Worm (Caenorhabditis elegans) whole organism, dauer: ENCODE data around the gene Y7A5A.5.

Experiments
- unc-62 ChIP-seq: sonication (generic microtip); optimal IDR thresholded peaks from 2 replicates; lab custom pipeline; 2017; ENCODE audit warnings: missing biosample characterization, missing genetic modification reagents, missing genetic modification characterization

Gene Y7A5A.5

ce11 chrX:15771411-15771810 is 15.2 kb downstream of the Y7A5A.5 start, which contains the start of gene Y7A5A.1:
Gene Y7A5A.1, minus strand, starts transcription at chrX:15771493.
- TF ChIP-seq unc-62 (GFP tag; lab: Kevin White, UChicago): no peak

DNA sequence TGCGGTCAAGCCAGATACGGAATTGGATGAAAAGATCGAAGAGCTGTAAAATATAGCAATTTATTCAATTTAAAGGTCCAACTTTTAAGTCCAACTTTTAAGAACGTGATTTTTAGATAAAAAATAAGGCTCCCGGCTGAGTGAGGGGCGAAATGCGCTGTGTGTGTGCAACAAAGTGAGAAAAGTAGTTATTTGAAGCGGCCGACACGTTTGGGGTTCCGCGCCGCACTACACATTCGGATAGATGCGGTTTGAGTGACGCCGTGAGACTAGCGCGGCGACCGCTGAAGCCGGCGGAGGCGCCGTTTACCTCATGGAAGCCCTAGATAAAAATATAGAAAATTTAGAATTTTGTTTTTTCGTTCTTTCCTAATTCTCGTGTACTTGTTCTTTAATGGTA is 15.8 kb downstream of the Y7A5A.5 start:
- no peak for TF ChIP-seq unc-62 (GFP tag; lab: Kevin White, UChicago)

DNA sequence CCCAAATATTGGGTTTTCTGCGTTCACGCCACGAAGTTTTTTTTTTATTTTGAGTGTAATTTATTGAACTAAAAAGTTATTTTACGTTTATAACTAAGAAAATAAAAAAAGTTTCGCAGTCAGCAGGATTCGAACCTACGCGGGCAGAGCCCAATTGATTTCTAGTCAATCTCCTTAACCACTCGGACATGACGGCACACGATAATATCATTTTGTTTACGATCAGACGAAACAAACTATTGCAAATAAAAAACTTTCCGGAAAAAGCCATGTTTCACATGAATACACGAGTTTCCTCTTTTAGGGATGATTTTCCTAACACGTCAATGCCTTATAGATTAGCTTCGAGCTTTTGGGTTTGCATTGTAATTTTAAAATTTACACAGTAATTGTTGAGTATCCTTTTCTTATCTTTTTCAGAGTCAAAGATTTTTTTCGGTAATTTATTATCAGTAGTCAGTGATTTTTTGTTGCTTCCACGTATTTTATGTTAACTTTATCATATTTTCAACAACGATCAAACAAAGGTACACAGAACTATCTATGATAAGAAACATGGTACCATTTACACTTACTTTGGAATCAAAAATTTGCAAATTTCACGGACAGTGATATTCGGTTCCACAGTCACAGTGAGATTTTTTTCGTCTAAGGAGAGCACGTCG is 16.6 kb downstream of the Y7A5A.5 start:
- TF ChIP-seq unc-62 (GFP tag; lab: Kevin White, UChicago): no peak

ce11 chrX:15768532-15768931 is 18.1 kb downstream of the Y7A5A.5 start:
- no peak for TF ChIP-seq unc-62 (GFP tag; lab: Kevin White, UChicago)

ce11 chrX:15766861-15767260 is 19.8 kb downstream of the Y7A5A.5 start:
- no peak for TF ChIP-seq unc-62 (GFP tag; lab: Kevin White, UChicago)

DNA sequence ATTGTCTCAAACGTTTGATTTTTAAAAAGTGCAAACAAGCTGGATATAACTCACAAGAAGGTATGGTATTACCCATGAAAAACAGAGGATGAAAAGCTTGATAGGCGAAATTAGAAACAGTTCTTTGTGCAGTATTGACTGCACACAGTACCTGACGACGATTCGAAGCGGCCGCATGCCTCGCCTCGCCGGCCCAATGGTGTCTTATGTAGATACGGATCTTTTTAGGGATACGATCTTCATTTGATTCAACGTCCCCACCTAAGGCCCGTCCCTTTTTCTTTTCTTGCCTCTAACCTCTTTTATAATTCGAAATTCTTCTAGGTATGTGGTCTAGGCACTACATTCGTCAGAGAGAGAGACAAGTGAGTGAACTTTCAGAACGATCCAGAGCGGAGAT is 20.5 kb downstream of the Y7A5A.5 start, which contains the start of gene bus-17:
bus-17 (minus strand) TSS at position 208 of the 400 bp plus-strand sequence.
- TF ChIP-seq unc-62 (GFP tag; lab: Kevin White, UChicago): no peak

DNA sequence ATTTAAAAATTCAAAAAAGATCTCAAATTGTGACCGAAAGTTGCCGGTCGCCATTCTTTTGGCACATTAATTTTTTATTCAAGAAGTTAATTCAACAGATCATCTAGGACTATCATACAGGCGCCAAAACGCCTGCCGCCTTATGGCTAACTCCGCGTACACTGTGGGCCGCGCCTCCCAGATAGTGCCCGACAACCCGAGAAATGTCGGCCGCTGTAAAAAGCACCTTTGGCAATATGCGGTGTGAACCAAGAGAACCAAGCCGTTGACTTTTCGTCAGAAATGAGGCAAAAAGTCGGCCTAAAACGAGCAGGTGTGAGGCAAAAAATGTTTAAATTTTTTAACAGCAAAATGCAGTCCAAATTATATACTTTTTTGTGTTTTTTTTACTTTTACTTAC is 27.4 kb downstream of the Y7A5A.5 start:
- no peak for TF ChIP-seq unc-62 (GFP tag; lab: Kevin White, UChicago)

DNA sequence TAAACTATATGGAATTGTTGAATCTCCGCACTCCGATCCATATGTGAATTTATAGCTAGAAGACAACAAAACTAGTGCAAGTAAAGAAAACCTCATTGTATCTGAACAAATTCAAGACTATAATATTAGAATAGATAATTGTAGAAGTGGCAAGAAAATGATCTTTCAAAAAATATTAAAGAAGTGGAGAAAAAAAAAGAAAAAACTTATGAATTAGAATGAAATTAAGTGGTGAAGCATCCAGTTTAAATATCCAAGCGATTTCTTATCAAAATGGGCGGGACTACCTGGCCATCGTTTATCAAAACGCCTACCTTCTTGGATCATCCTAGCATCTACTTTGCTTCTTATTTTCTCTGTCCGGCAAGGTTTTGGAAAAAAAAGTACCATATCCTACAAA is 29.5 kb downstream of the Y7A5A.5 start, which contains the start of gene wrt-4:
wrt-4 (minus strand) TSS at position 101 of the 400 bp plus-strand sequence.
- no peak for TF ChIP-seq unc-62 (GFP tag; lab: Kevin White, UChicago)

DNA sequence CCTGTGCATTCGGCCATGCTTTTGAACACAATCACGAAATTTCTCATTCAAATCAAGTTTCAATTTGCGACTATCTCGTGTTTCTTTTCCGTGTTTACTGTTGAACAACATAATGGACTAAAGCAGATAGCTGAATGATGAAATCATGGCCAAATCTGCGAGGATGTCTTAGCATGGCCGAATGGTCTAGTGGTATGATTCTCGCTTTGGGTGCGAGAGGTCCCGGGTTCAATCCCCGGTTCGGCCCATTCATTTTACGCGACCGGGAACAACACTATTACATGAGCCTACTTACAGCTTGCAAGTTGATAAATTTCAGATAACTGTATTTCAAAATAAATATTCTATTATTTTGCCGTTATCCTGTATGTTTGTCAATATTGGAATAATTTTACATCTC is 35.4 kb downstream of the Y7A5A.5 start:
- TF ChIP-seq unc-62 (GFP tag; lab: Kevin White, UChicago): no peak

- TF ChIP-seq unc-62 (GFP tag; lab: Kevin White, UChicago): no peak
Observed at ce11 chrX:15747814-15748213, 38.8 kb downstream of the Y7A5A.5 start.

DNA sequence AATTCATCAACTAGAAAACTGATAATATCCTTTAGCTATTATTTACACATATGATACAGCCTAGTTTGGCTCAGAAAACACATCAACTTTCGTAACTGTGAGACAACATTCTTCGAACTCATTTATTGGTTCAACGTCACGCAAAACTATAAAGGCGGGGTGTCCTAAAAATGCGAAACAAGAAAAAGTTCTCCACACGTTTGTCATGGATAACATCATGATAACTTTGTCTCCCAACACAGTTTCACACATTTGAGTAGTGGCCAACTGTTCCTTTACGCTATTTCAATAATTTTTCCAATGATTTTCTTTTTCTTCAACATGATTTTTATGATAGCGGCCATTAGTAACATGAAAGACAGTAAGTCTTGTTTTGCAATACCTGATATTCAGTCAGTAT is 39.9 kb downstream of the Y7A5A.5 start, which contains the start of gene srxa-9:
srxa-9 (plus strand) TSS at position 301 of the 400 bp plus-strand sequence.
- no peak for TF ChIP-seq unc-62 (GFP tag; lab: Kevin White, UChicago)

DNA sequence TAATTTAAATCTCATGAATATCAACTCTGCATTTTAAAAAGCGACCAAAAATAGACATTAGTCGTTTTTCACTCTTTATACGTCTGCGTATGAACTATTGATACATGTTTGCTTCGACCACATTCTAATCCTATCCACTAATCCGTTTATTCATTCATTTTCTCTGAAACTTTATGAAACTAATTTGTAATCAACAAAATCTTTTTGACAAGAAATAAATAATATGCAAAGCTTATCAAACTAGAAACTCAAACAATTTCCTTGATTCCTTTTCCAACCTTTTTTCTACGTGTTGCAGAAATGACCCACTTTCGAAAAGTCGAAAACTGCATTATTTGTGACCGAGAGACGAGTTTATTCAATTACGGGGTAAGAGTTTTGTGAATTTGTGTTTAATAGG is 44.3 kb downstream of the Y7A5A.5 start, which contains the start of gene nhr-255:
nhr-255 (plus strand) TSS at position 301 of the 400 bp plus-strand sequence.
- TF ChIP-seq unc-62 (GFP tag; lab: Kevin White, UChicago): no peak

DNA sequence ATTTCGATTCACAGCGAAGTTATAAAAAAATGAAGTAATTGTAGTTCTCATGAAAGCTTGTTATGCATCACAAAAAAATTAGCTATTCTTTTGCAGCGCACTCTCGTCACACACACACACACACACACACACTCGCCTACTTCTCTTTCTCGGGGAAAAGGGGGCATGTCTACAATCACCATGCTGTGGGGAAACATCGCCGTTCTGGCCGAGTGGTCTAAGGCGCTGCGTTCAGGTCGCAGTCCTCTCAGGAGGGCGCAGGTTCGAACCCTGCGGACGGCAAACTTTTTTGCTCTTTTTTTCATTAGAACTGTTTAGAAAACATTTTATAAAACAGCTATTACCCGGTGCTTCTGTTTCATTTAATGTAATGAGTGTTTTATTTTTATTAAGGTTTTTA is 44.8 kb downstream of the Y7A5A.5 start:
- no peak for TF ChIP-seq unc-62 (GFP tag; lab: Kevin White, UChicago)

DNA sequence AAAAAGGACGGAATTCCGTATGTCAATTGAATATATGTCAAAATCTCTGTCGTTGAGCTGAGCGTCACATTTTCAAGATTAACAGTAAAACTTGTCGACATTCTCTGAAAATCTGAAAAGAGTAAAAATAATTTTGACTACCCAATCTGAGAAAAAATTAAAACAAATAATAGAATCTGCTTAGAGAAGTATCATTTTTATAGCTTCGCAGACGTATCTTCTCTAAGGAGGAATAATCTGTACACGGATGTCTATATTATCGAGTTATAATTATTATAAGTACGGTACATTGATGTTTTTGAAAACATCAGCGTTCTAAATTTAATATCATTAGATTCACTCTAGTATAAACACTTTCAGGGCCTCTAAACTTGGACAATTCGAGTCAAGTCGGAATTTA is 46.1 kb downstream of the Y7A5A.5 start, which contains the start of gene srg-64:
srg-64 (minus strand) TSS at position 101 of the 400 bp plus-strand sequence.
- no peak for TF ChIP-seq unc-62 (GFP tag; lab: Kevin White, UChicago)
